Fruit fly (Drosophila melanogaster) whole organism, adult: ENCODE results near the gene indra.

Source experiments
- CG12768 ChIP-seq: fragments of 200-800 bp; sonication (Bioruptor generic); optimal IDR thresholded peaks from 2 replicates; lab custom pipeline; 2017; ENCODE audit warnings: missing biosample characterization, missing genetic modification characterization, mild to moderate bottlenecking, moderate library complexity, missing genetic modification reagents
- CG33017 ChIP-seq: fragments of 200-800 bp; sonication (Bioruptor generic); optimal IDR thresholded peaks from 2 replicates; lab custom pipeline; 2018; ENCODE audit warnings: missing biosample characterization, mild to moderate bottlenecking, missing genetic modification characterization, moderate library complexity
- cnc ChIP-seq, 2 experiments: fragments of >200 bp; optimal IDR thresholded peaks; 2 replicates each; lab custom pipeline; 2017
- kay ChIP-seq: fragments of 200-800 bp; sonication (Bioruptor generic); peaks from one replicate; lab custom pipeline; 2016; ENCODE audit warnings: missing biosample characterization, missing genetic modification characterization, borderline replicate concordance
- ovo ChIP-seq: fragments of 200-800 bp; sonication (Bioruptor generic); optimal IDR thresholded peaks from 2 replicates; lab custom pipeline; 2016; ENCODE audit warnings: missing biosample characterization, missing genetic modification characterization
- tj ChIP-seq: fragments of 200-800 bp; sonication (Bioruptor generic); optimal IDR thresholded peaks from 3 replicates; lab custom pipeline; 2017; ENCODE audit warnings: missing biosample characterization, mild to moderate bottlenecking, missing genetic modification characterization, moderate library complexity
- toe ChIP-seq: fragments of 200-800 bp; sonication (Bioruptor generic); optimal IDR thresholded peaks from 2 replicates; lab custom pipeline; 2016; ENCODE audit warnings: missing biosample characterization, missing genetic modification characterization

DNA sequence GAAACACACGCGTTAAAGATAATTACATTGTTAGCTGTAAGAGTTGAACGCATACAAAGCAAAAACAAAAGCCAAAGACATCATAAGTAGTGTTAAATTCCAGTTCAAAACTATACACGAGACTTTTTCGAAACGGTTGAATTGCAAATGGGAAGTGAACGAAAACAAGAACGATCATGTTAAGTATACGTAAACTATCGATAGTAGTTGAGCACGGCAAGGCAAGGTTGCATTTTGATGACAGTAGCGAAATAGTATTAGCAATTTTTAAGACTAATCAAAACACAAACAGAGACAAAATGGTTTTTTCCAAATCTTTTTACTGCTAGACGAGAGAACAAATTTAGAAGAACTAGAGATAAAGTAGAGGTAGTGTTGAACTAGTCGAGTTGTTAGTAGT is 47.4 kb downstream of the indra start:
- TF ChIP-seq tj (GFP tag; lab: Kevin White, UChicago) (no peak), cnc (optimal IDR thresholded peaks at IDR 0.05; lab: Kevin White, UChicago) (no peak), toe (GFP tag; lab: Kevin White, UChicago) (no peak), kay (no peak), CG12768 (GFP tag; lab: Kevin White, UChicago) (no peak), ovo (GFP tag; lab: Kevin White, UChicago) (no peak), CG33017 (tag; lab: Kevin White, UChicago) (no peak)
